Worm (Caenorhabditis elegans) whole organism, mixed stage, embryonic: ENCODE data around the gene srg-10.

Source experiments
- nhr-237 ChIP-seq: fragments of 150-350 bp; optimal IDR thresholded peaks from 2 replicates; lab custom pipeline; 2014; ENCODE audit warnings: missing biosample characterization, missing genetic modification characterization
- pha-4 ChIP-seq: fragments of 150-350 bp; optimal IDR thresholded peaks from 2 replicates; lab custom pipeline; 2018; ENCODE audit warnings: missing biosample characterization, missing genetic modification reagents, missing genetic modification characterization
- snpc-4 ChIP-seq: fragments of 150-350 bp; optimal IDR thresholded peaks from 2 replicates; lab custom pipeline; 2014; ENCODE audit warnings: missing biosample characterization, missing genetic modification characterization
- unc-39 ChIP-seq: fragments of 150-350 bp; optimal IDR thresholded peaks from 2 replicates; lab custom pipeline; 2014; ENCODE audit warnings: missing biosample characterization, missing genetic modification characterization
- unc-62 ChIP-seq: fragments of 150-350 bp; optimal IDR thresholded peaks from 2 replicates; lab custom pipeline; 2014; ENCODE audit warnings: missing biosample characterization, missing genetic modification reagents, missing genetic modification characterization

ce11 chrIII:4649363-4649768, 28.2 kb upstream of the srg-10 start:
- TF ChIP-seq pha-4 (peak; percentile 92), unc-39 (tag; lab: Kevin White, UChicago) (no peak), unc-62 (GFP tag; lab: Kevin White, UChicago) (peak; percentile 83), nhr-237 (tag; lab: Kevin White, UChicago) (peak; percentile 90), snpc-4 (tag; lab: Kevin White, UChicago) (no peak)
